Worm (Caenorhabditis elegans): Measurements from ENCODE around the gene C30G7.5.

ce11 chrV:14993620-14994019 lies 39.1 kb upstream of the C30G7.5 start, which contains the start of gene fil-1:
- TF ChIP-seq him-1 (tag; optimal IDR thresholded peaks at IDR 0.05) (no peak), W03F9.2 (tag; optimal IDR thresholded peaks at IDR 0.05) (no peak), dao-5 (tag; optimal IDR thresholded peaks at IDR 0.05) (no peak)
